Worm (Caenorhabditis elegans) whole organism, L1 larva: ENCODE data around the gene F41E7.6.

Experiments used
- C04F5.9 ChIP-seq: sonication (generic microtip); optimal IDR thresholded peaks from 2 replicates; lab custom pipeline; 2016; ENCODE audit warnings: missing genetic modification characterization, missing compliant biosample characterization
- C16A3.4 ChIP-seq: fragments of 150-350 bp; optimal IDR thresholded peaks from 2 replicates; lab custom pipeline; 2014; ENCODE audit warnings: missing biosample characterization, missing genetic modification characterization
- aly-2 ChIP-seq: fragments of 150-350 bp; optimal IDR thresholded peaks from 2 replicates; lab custom pipeline; 2014; ENCODE audit warnings: missing biosample characterization, missing genetic modification characterization
- blmp-1 ChIP-seq: fragments of 150-350 bp; optimal IDR thresholded peaks from 2 replicates; lab custom pipeline; 2014; ENCODE audit warnings: missing biosample characterization, missing genetic modification characterization
- ceh-82 ChIP-seq, 3 experiments: fragments of 150-350 bp in 1 of 3; sonication (generic microtip) in 2 of 3; optimal IDR thresholded peaks; 2 replicates each; lab custom pipeline; 2014 to 2017; ENCODE audit warnings: missing biosample characterization in 3 of 3, missing genetic modification characterization in 3 of 3
- ces-1 ChIP-seq: fragments of 150-350 bp; optimal IDR thresholded peaks from 2 replicates; lab custom pipeline; 2014; ENCODE audit warnings: missing biosample characterization, missing genetic modification reagents, missing genetic modification characterization
- dsc-1 ChIP-seq: sonication (generic microtip); optimal IDR thresholded peaks from 2 replicates; lab custom pipeline; 2016; ENCODE audit warnings: mild to moderate bottlenecking, missing genetic modification characterization, missing compliant biosample characterization
- efl-1 ChIP-seq, 4 experiments: fragments of 150-350 bp; optimal IDR thresholded peaks in 3 of 4; peaks in 1 of 4; 1 replicate in 1 of 4; 2 replicates in 3 of 4; lab custom pipeline; 2014; ENCODE audit warnings: missing biosample characterization in 2 of 4, missing genetic modification characterization in 2 of 4, missing genetic modification reagents in 2 of 4
- elt-2 ChIP-seq: sonication (generic microtip); optimal IDR thresholded peaks from 2 replicates; lab custom pipeline; 2016; ENCODE audit warnings: missing genetic modification characterization, mild to moderate bottlenecking, inconsistent platforms, missing compliant biosample characterization, missing genetic modification reagents
- elt-3 ChIP-seq, 6 experiments: fragments of 150-350 bp in 1 of 6; sonication (generic microtip); optimal IDR thresholded peaks; 2 replicates each; lab custom pipeline; 2017 to 2018; ENCODE audit warnings: missing biosample characterization in 6 of 6, missing genetic modification characterization in 6 of 6, inconsistent platforms in 1 of 6
- ets-5 ChIP-seq: fragments of 200-800 bp; sonication (Bioruptor generic); IDR thresholded peaks from 2 replicates; pipeline ENCODE4 v1.3.6; 2022; ENCODE audit warnings: missing genetic modification characterization, missing compliant biosample characterization
- fkh-4 ChIP-seq: sonication (generic microtip); optimal IDR thresholded peaks from 2 replicates; lab custom pipeline; 2016; ENCODE audit warnings: missing compliant biosample characterization, missing genetic modification characterization, borderline replicate concordance
- fos-1 ChIP-seq: fragments of 150-350 bp; optimal IDR thresholded peaks from 2 replicates; lab custom pipeline; 2014; ENCODE audit warnings: missing biosample characterization, missing genetic modification characterization
- grh-1 ChIP-seq: fragments of 200-800 bp; sonication (Bioruptor generic); IDR thresholded peaks from 2 replicates; pipeline ENCODE4 v1.3.6; 2022; ENCODE audit warnings: missing genetic modification reagents, missing genetic modification characterization, missing compliant biosample characterization
- irx-1 ChIP-seq: sonication (generic microtip); optimal IDR thresholded peaks from 2 replicates; lab custom pipeline; 2016; ENCODE audit warnings: missing genetic modification characterization, missing compliant biosample characterization
- isw-1 ChIP-seq: fragments of 200-800 bp; sonication (Bioruptor generic); IDR thresholded peaks from 2 replicates; pipeline ENCODE4 v1.3.6; 2022; ENCODE audit warnings: missing genetic modification characterization, missing compliant biosample characterization
- lin-13 ChIP-seq: fragments of 150-350 bp; optimal IDR thresholded peaks from 2 replicates; lab custom pipeline; 2014; ENCODE audit warnings: missing biosample characterization, missing genetic modification reagents, missing genetic modification characterization
- lin-14 ChIP-seq: fragments of 200-800 bp; sonication (Bioruptor generic); optimal IDR thresholded peaks from 2 replicates; lab custom pipeline; 2018; ENCODE audit warnings: mild to moderate bottlenecking, missing genetic modification characterization, moderate library complexity, missing compliant biosample characterization
- lin-35 ChIP-seq, 2 experiments: fragments of 150-350 bp; optimal IDR thresholded peaks; 2 replicates each; lab custom pipeline; 2014; ENCODE audit warnings: missing biosample characterization in 2 of 2, missing genetic modification characterization in 2 of 2, missing genetic modification reagents in 2 of 2
- mab-9 ChIP-seq: fragments of 200-800 bp; sonication (Bioruptor generic); IDR thresholded peaks from 2 replicates; pipeline ENCODE4 v1.3.6; 2022; ENCODE audit warnings: missing genetic modification reagents, missing genetic modification characterization, missing compliant biosample characterization
- mef-2 ChIP-seq: fragments of 150-350 bp; optimal IDR thresholded peaks from 2 replicates; lab custom pipeline; 2014; ENCODE audit warnings: missing biosample characterization, missing genetic modification characterization
- mep-1 ChIP-seq: fragments of 150-350 bp; optimal IDR thresholded peaks from 2 replicates; lab custom pipeline; 2014; ENCODE audit warnings: missing biosample characterization, missing genetic modification characterization
- nhr-20 ChIP-seq: sonication (generic microtip); optimal IDR thresholded peaks from 2 replicates; lab custom pipeline; 2016; ENCODE audit warnings: mild to moderate bottlenecking, missing genetic modification characterization, missing compliant biosample characterization
- nhr-76 ChIP-seq: sonication (generic microtip); optimal IDR thresholded peaks from 2 replicates; lab custom pipeline; 2017; ENCODE audit warnings: missing biosample characterization, missing genetic modification characterization
- nhr-84 ChIP-seq: sonication (generic microtip); optimal IDR thresholded peaks from 2 replicates; lab custom pipeline; 2017; ENCODE audit warnings: missing biosample characterization, missing genetic modification characterization
- nhr-85 ChIP-seq: sonication (generic microtip); peaks from one replicate; lab custom pipeline; 2016; ENCODE audit warnings: missing genetic modification characterization, inconsistent platforms, missing compliant biosample characterization
- nhr-90 ChIP-seq: sonication (generic microtip); optimal IDR thresholded peaks from 2 replicates; lab custom pipeline; 2016; ENCODE audit warnings: mild to moderate bottlenecking, missing genetic modification characterization, missing compliant biosample characterization; ENCODE audit not compliant: poor library complexity
- pqm-1 ChIP-seq: sonication (generic microtip); optimal IDR thresholded peaks from 3 replicates; lab custom pipeline; 2017; ENCODE audit warnings: missing biosample characterization, missing genetic modification characterization
- skn-1 ChIP-seq: fragments of 150-350 bp; optimal IDR thresholded peaks from 2 replicates; lab custom pipeline; 2014; ENCODE audit warnings: missing biosample characterization, missing genetic modification characterization
- snu-23 ChIP-seq: sonication (generic microtip); optimal IDR thresholded peaks from 2 replicates; lab custom pipeline; 2016; ENCODE audit warnings: missing genetic modification characterization, missing compliant biosample characterization
- sox-4 ChIP-seq: sonication (generic microtip); optimal IDR thresholded peaks from 2 replicates; lab custom pipeline; 2016; ENCODE audit warnings: missing genetic modification characterization, missing compliant biosample characterization
- sup-37 ChIP-seq: fragments of 200-800 bp; sonication (Bioruptor generic); optimal IDR thresholded peaks from 2 replicates; lab custom pipeline; 2018; ENCODE audit warnings: mild to moderate bottlenecking, missing genetic modification characterization, missing compliant biosample characterization
- swsn-7 ChIP-seq: sonication (generic microtip); optimal IDR thresholded peaks from 2 replicates; lab custom pipeline; 2016; ENCODE audit warnings: missing genetic modification characterization, missing compliant biosample characterization
- unc-130 ChIP-seq: fragments of 150-350 bp; optimal IDR thresholded peaks from 2 replicates; lab custom pipeline; 2017; ENCODE audit warnings: missing biosample characterization, missing genetic modification characterization, inconsistent platforms
- unc-86 ChIP-seq: sonication (generic microtip); optimal IDR thresholded peaks from 2 replicates; lab custom pipeline; 2016; ENCODE audit warnings: missing genetic modification characterization, missing compliant biosample characterization
- ztf-11 ChIP-seq, 2 experiments: sonication (generic microtip); optimal IDR thresholded peaks; 2 replicates each; lab custom pipeline; 2016 to 2017; ENCODE audit warnings: missing genetic modification characterization in 2 of 2, missing biosample characterization in 1 of 2, missing compliant biosample characterization in 1 of 2

Gene F41E7.6

ce11 chrX:10350151-10350550 is 39.9 kb upstream of the F41E7.6 start:
- peak; percentile 18 for TF ChIP-seq lin-14 (GFP tag; lab: Kevin White, UChicago)
- TF ChIP-seq blmp-1 (tag; lab: Kevin White, UChicago): peak; percentile 56
- peak in 1 of 2 experiments; percentile 3 for TF ChIP-seq lin-35 (GFP tag; optimal IDR thresholded peaks at IDR 0.05; lab: Kevin White, UChicago)
- TF ChIP-seq snu-23 (GFP tag; lab: Kevin White, UChicago): peak; percentile 23
- TF ChIP-seq nhr-20 (tag; lab: Kevin White, UChicago): peak; percentile 18
- peak in 2 of 6 experiments; percentile 35 to 42 for TF ChIP-seq elt-3 (tag; optimal IDR thresholded peaks at IDR 0.05; lab: Kevin White, UChicago)
- TF ChIP-seq nhr-85: peak; percentile 97
- no peak for TF ChIP-seq mef-2 (tag; lab: Kevin White, UChicago)
- peak; percentile 9 for TF ChIP-seq mep-1 (tag; lab: Kevin White, UChicago)
- peak; percentile 28 for TF ChIP-seq irx-1 (tag; lab: Kevin White, UChicago)
- TF ChIP-seq fos-1: no peak
- no peak for TF ChIP-seq aly-2 (tag; lab: Kevin White, UChicago)
- TF ChIP-seq, all 84 proteins: peak for 9

DNA sequence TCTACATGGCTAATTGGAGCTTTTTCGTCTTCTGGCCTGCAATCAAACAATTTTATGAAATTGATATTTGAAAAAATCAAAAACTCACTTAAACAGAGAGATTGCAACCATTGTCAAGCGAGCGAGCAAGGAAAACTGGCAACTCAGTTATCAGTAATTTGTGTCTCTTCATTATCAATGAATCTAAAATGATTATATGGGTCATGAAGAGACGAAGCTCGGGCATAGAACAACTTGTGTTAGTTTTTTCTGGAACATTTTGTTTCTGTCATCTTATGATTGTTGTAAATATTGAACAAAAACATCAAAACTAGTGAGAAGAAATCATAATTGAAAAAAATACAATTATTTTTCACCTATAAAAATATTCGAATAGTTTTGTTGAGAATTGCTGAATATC is 30.7 kb upstream of the F41E7.6 start, which contains the start of gene R07E3.1:
TSS of gene R07E3.1 (minus strand) at position 176 of the 400 bp plus-strand sequence.
- TF ChIP-seq dsc-1 (tag; lab: Kevin White, UChicago) (no peak), elt-2 (tag; lab: Kevin White, UChicago) (peak; percentile 73)

DNA sequence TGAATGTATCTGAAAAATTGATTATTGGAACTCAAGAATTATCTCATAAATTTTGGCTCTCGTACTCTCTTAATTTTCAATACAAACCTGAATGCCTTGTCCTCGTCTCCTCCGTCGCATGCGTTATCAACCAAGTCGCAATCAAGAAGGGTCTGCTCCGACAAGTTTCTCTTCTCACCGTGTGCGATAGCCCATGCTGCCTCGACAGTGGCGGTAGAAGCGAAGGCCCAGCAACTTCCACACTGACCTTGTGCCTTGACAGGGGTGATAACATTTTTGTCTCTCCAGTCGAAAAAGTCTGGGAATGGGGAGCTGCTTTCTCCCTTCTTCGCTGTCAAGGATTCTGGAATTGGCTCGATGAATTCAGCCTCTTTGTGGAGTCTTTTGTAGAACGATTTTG is 29.8 kb upstream of the F41E7.6 start:
- TF ChIP-seq pqm-1 (tag; lab: Kevin White, UChicago) (peak; percentile 43), elt-2 (tag; lab: Kevin White, UChicago) (peak; percentile 38), mef-2 (tag; lab: Kevin White, UChicago) (no peak), mab-9 (GFP tag; lab: Robert Waterston, UW) (no peak), unc-130 (tag; lab: Kevin White, UChicago) (no peak)
- TF ChIP-seq, all 84 proteins: peak for 2

- TF ChIP-seq unc-86 (tag; lab: Kevin White, UChicago): no peak
- no peak for TF ChIP-seq lin-14 (GFP tag; lab: Kevin White, UChicago)
- no peak for TF ChIP-seq blmp-1 (tag; lab: Kevin White, UChicago)
- peak in 1 of 2 experiments; percentile 10 for TF ChIP-seq lin-35 (GFP tag; optimal IDR thresholded peaks at IDR 0.05; lab: Kevin White, UChicago)
- TF ChIP-seq nhr-76: no peak
- no peak for TF ChIP-seq nhr-84
Measured at ce11 chrX:10338761-10339160, 28.5 kb upstream of the F41E7.6 start.

ce11 chrX:10338100-10338499 is 27.8 kb upstream of the F41E7.6 start, which contains the start of gene cut-5:
Gene cut-5, minus strand, starts transcription at chrX:10338200.
- TF ChIP-seq fkh-4 (tag; lab: Kevin White, UChicago) (no peak), isw-1 (GFP tag; lab: Robert Waterston, UW) (no peak), blmp-1 (tag; lab: Kevin White, UChicago) (no peak), ets-5 (GFP tag; lab: Robert Waterston, UW) (no peak), C04F5.9 (tag; lab: Kevin White, UChicago) (no peak), nhr-90 (no peak), C16A3.4 (no peak)

- TF ChIP-seq skn-1 (tag; lab: Kevin White, UChicago) (no peak), ces-1 (GFP tag; lab: Kevin White, UChicago) (no peak), ztf-11 (tag; optimal IDR thresholded peaks at IDR 0.05; lab: Kevin White, UChicago) (no peak), nhr-84 (no peak), ceh-82 (tag; optimal IDR thresholded peaks at IDR 0.05; lab: Kevin White, UChicago) (no peak), grh-1 (GFP tag; lab: Robert Waterston, UW) (no peak), snu-23 (GFP tag; lab: Kevin White, UChicago) (no peak), lin-13 (no peak), efl-1 (optimal IDR thresholded peaks at IDR 0.05; lab: Kevin White, UChicago) (no peak), efl-1 (GFP tag; optimal IDR thresholded peaks at IDR 0.05 in 1 of 2; lab: Kevin White, UChicago) (no peak), sox-4 (tag; lab: Kevin White, UChicago) (no peak), swsn-7 (no peak), mef-2 (tag; lab: Kevin White, UChicago) (no peak), sup-37 (GFP tag; lab: Kevin White, UChicago) (no peak)
Measured at ce11 chrX:10336592-10336991, 26.3 kb upstream of the F41E7.6 start.
